Fruit fly (Drosophila melanogaster): ENCODE results near the gene Ag5r2.

The Ag5r2 gene

dm6 chrX:14786451-14786850 is 2.6 kb upstream of the Ag5r2 start, which contains the start of gene Ag5r:
TSS of gene Ag5r (minus strand) at chrX:14786551.
- no peak for TF ChIP-seq Sin3A (optimal IDR thresholded peaks at IDR 0.05)
- TF ChIP-seq insv (optimal IDR thresholded peaks at IDR 0.05) = no peak
- no peak for TF ChIP-seq psq (optimal IDR thresholded peaks at IDR 0.05)
- TF ChIP-seq ttk (optimal IDR thresholded peaks at IDR 0.05) = no peak
- no peak for TF ChIP-seq h (optimal IDR thresholded peaks at IDR 0.05)
- no peak for TF ChIP-seq Myc (optimal IDR thresholded peaks at IDR 0.05)

DNA sequence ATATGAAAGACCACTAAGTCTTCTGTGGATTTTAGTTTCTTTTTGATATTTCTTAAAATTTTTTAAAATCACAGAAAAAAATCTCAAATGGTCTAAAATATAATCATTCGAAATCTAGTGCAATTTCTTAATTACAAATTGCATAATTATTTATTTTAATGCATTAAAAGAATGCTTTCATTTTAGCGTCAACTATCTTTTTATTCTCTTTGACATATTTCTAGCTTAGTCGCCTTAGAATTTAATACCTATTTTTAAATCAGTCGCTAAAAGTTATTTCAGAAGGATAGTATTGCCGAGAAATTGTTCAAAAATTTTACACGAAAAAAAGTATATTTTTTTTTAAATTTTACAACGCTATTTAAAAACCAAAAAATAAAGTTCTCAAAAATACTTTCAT is 7.4 kb downstream of the Ag5r2 start, which contains the start of gene CG5347:
CG5347 (plus strand) TSS at position 301 of the 400 bp plus-strand sequence.
- TF ChIP-seq insv (optimal IDR thresholded peaks at IDR 0.05) (no peak), psq (optimal IDR thresholded peaks at IDR 0.05) (no peak), Myc (optimal IDR thresholded peaks at IDR 0.05) (no peak), ttk (optimal IDR thresholded peaks at IDR 0.05) (no peak)

- TF ChIP-seq psq (optimal IDR thresholded peaks at IDR 0.05) = no peak
- no peak for TF ChIP-seq insv (optimal IDR thresholded peaks at IDR 0.05)
- TF ChIP-seq ttk (optimal IDR thresholded peaks at IDR 0.05) = no peak
- no peak for TF ChIP-seq Myc (optimal IDR thresholded peaks at IDR 0.05)
Observed at dm6 chrX:14775008-14775407, 8.8 kb downstream of the Ag5r2 start, which contains the start of gene CG5334. TSS of gene CG5334 (plus strand) at chrX:14775308.

DNA sequence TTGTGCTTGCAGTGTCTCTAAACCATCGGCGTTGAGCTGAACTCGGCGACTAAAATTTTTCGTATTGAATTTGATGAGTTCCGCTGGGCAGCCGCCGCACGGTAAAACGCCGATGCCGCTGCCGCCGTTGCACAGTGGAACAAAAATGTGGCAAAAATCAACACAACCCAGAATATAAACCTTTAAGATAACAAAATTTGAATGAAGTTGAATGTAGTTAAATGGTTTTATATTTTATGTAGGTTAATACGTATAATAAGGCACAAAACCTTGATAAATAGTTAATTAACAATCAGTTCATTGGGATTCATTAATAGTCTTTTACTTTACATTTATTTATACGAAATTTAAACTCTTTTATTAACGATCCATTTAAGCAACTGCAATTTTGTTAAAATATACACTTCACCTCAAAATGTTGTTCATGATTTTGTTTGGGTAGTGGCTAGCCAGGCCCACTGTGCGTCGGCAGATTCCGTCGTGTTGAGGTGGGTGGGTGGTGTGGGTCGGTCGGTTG is 18.1 kb downstream of the Ag5r2 start, which contains the start of gene CG15890:
CG15890 (minus strand) TSS at position 51 of the 517 bp plus-strand sequence.
- TF ChIP-seq Sin3A (optimal IDR thresholded peaks at IDR 0.05) (no peak), insv (optimal IDR thresholded peaks at IDR 0.05) (no peak), Myc (optimal IDR thresholded peaks at IDR 0.05) (no peak), psq (optimal IDR thresholded peaks at IDR 0.05) (no peak), ttk (optimal IDR thresholded peaks at IDR 0.05) (no peak), h (optimal IDR thresholded peaks at IDR 0.05) (no peak)

DNA sequence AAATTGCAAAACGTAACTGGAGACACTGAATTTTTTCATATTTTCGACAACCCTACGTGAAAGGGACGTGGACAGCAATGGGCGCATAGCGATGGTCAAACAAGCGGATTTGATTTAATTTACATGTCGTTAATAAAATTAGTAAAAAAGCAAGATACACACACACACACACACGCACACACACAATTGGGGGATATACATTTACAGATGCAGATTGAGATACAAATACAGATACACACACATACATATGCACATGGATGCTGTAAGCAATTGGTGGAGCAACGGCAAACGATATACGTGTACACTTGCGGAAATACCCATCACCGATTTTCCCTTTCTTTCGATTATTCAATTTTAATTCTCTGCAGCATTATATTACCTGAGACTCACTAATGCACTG is 18.8 kb downstream of the Ag5r2 start:
- TF ChIP-seq h (optimal IDR thresholded peaks at IDR 0.05) (no peak), insv (optimal IDR thresholded peaks at IDR 0.05) (no peak), psq (optimal IDR thresholded peaks at IDR 0.05) (no peak), Sin3A (optimal IDR thresholded peaks at IDR 0.05) (no peak), ttk (optimal IDR thresholded peaks at IDR 0.05) (no peak), Myc (optimal IDR thresholded peaks at IDR 0.05) (no peak)

- TF ChIP-seq h (optimal IDR thresholded peaks at IDR 0.05) = no peak
- no peak for TF ChIP-seq insv (optimal IDR thresholded peaks at IDR 0.05)
Observed at dm6 chrX:14751162-14751561, 32.7 kb downstream of the Ag5r2 start.

- TF ChIP-seq ttk (optimal IDR thresholded peaks at IDR 0.05) = no peak
- TF ChIP-seq psq (optimal IDR thresholded peaks at IDR 0.05) = no peak
- TF ChIP-seq insv (optimal IDR thresholded peaks at IDR 0.05) = no peak
- no peak for TF ChIP-seq Sin3A (optimal IDR thresholded peaks at IDR 0.05)
- TF ChIP-seq h (optimal IDR thresholded peaks at IDR 0.05) = no peak
Observed at dm6 chrX:14750448-14750847, 33.4 kb downstream of the Ag5r2 start.

dm6 chrX:14749086-14749874 is 34.6 kb downstream of the Ag5r2 start, which contains the start of gene NetB:
TSS of gene NetB (minus strand) at chrX:14749376.
- TF ChIP-seq h (optimal IDR thresholded peaks at IDR 0.05) (no peak), psq (optimal IDR thresholded peaks at IDR 0.05) (no peak), Sin3A (optimal IDR thresholded peaks at IDR 0.05) (no peak), insv (optimal IDR thresholded peaks at IDR 0.05) (no peak), ttk (optimal IDR thresholded peaks at IDR 0.05) (no peak), Myc (optimal IDR thresholded peaks at IDR 0.05) (no peak)

- TF ChIP-seq Myc (optimal IDR thresholded peaks at IDR 0.05) (no peak), insv (optimal IDR thresholded peaks at IDR 0.05) (no peak), psq (optimal IDR thresholded peaks at IDR 0.05) (no peak), h (optimal IDR thresholded peaks at IDR 0.05) (no peak), ttk (optimal IDR thresholded peaks at IDR 0.05) (no peak), Sin3A (optimal IDR thresholded peaks at IDR 0.05) (no peak)
Observed at dm6 chrX:14743819-14744218, 40.0 kb downstream of the Ag5r2 start.

DNA sequence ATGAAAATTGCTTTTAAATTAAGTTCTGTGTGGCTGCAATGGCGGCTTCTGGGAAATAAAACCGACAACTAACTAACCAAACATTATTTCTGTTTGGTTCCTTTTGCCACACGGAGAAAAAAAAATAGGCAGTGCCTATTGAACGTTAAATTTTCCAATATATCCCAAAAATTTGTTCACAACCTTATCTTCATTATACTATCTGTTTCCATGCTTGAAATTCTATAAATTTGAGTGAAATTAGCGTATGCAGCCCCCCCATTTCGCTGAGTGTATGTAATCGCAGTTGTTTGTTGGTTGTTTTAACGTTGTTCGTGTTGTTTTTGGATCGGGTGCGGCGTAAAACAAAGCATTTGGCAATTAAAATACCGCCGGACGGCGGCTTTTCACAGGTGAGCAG is 45.4 kb downstream of the Ag5r2 start:
- TF ChIP-seq Myc (optimal IDR thresholded peaks at IDR 0.05) (no peak), h (optimal IDR thresholded peaks at IDR 0.05) (no peak), insv (optimal IDR thresholded peaks at IDR 0.05) (no peak), ttk (optimal IDR thresholded peaks at IDR 0.05) (no peak), psq (optimal IDR thresholded peaks at IDR 0.05) (no peak), Sin3A (optimal IDR thresholded peaks at IDR 0.05) (no peak)

Measured in Kc167 (cell line).